Worm (Caenorhabditis elegans): ENCODE results near the gene scvp-1.

Gene scvp-1

DNA sequence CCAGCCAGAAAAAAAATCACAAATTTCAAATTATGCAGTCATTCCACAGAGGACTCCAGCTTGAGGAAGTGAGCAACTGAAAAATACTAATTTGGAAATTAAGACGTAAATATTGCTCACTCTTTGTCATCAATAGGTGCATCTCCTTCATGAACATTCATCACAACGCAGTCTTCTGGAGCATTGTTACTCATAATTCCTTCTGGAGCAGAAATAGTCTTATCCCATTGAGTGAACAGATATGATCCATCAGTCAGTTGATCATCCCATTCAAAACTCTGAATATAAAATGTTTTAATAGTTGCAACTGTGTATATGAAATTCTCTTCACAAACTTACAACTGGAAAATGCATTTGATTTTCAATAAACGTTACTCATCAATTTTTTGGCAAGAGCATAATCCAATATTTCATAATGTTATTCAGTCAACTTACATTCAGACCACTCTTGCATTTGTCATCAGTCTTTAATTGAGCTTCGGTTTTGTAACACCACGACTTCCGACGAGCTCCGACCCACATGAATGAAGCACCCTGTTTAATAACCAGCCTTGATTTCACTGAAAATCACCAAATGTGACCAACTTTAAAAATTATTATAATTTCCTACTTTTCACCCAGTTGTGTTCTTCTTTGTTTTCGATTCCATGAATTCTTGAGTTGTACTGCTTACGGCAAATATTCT is 22.5 kb upstream of the scvp-1 start:
- TF ChIP-seq Y95B8A.8 (GFP tag; IDR thresholded peaks at IDR 0.05) = no peak
- no peak for TF ChIP-seq sptf-2 (GFP tag; optimal IDR thresholded peaks at IDR 0.05)
- TF ChIP-seq athp-1 (tag; optimal IDR thresholded peaks at IDR 0.05) = peak; percentile 40
- no peak for TF ChIP-seq zfh-2 (GFP tag; conservative IDR thresholded peaks at IDR 0.05)
- no peak for TF ChIP-seq ztf-18 (tag; optimal IDR thresholded peaks at IDR 0.05)
- TF ChIP-seq ceh-91 (GFP tag; IDR thresholded peaks at IDR 0.05) = no peak
- no peak for TF ChIP-seq chd-7 (tag; optimal IDR thresholded peaks at IDR 0.05)
- TF ChIP-seq lin-35 (GFP tag; optimal IDR thresholded peaks at IDR 0.05) = peak in 1 of 3 experiments; percentile 65
- TF ChIP-seq snpc-1.3 (tag; optimal IDR thresholded peaks at IDR 0.05; ENCODE audit: insufficient read depth) = no peak
- 0 out of 2 replicates have a peak, but pooled peaks have one; percentile 19 for TF ChIP-seq let-526 (GFP tag; IDR thresholded peaks at IDR 0.05)
- peak; percentile 43 for TF ChIP-seq gei-17 (GFP tag; optimal IDR thresholded peaks at IDR 0.05)
- TF ChIP-seq sdz-38 (tag; optimal IDR thresholded peaks at IDR 0.05) = no peak
- no peak for TF ChIP-seq mxl-1 (tag; optimal IDR thresholded peaks at IDR 0.05)
- no peak for TF ChIP-seq him-1 (tag; optimal IDR thresholded peaks at IDR 0.05)
- no peak for TF ChIP-seq aptf-3 (GFP tag; IDR thresholded peaks at IDR 0.05)
- TF ChIP-seq B0035.1 (tag; optimal IDR thresholded peaks at IDR 0.05) = no peak
- no peak for TF ChIP-seq nhr-80 (tag; optimal IDR thresholded peaks at IDR 0.05)
- peak; percentile 82 for TF ChIP-seq B0336.3 (GFP tag; IDR thresholded peaks at IDR 0.05)
- no peak for TF ChIP-seq atf-7 (tag; optimal IDR thresholded peaks at IDR 0.05)
- no peak for TF ChIP-seq nhr-179 (tag; optimal IDR thresholded peaks at IDR 0.05)
- peak; percentile 74 for TF ChIP-seq Y53G8AR.9 (GFP tag; conservative IDR thresholded peaks at IDR 0.05)
- peak; percentile 56; the same call in 1 of the 2 replicates for TF ChIP-seq madf-3 (GFP tag; IDR thresholded peaks at IDR 0.05)
- TF ChIP-seq tbx-9 (tag; optimal IDR thresholded peaks at IDR 0.05; ENCODE audit: borderline replicate concordance) = no peak
- no peak for TF ChIP-seq ceh-27 (GFP tag; optimal IDR thresholded peaks at IDR 0.05)
- no peak for TF ChIP-seq hlh-26 (GFP tag; conservative IDR thresholded peaks at IDR 0.05)
- TF ChIP-seq dox-1 (GFP tag; IDR thresholded peaks at IDR 0.05) = peak; percentile 45; the same call in 1 of the 2 replicates
- no peak; the same call in none of the 2 replicates for TF ChIP-seq C06A6.2 (GFP tag; conservative IDR thresholded peaks at IDR 0.05)
- peak; percentile 76 for TF ChIP-seq somi-1 (GFP tag; optimal IDR thresholded peaks at IDR 0.05)
- TF ChIP-seq ccch-3 (GFP tag; optimal IDR thresholded peaks at IDR 0.05) = no peak
- TF ChIP-seq attf-6 (GFP tag; IDR thresholded peaks at IDR 0.05) = no peak
- TF ChIP-seq ZK185.1 (tag; optimal IDR thresholded peaks at IDR 0.05; ENCODE audit: poor library complexity, severe bottlenecking) = no peak
- no peak for TF ChIP-seq snpc-3.4 (tag; optimal IDR thresholded peaks at IDR 0.05)
- 0 out of 2 replicates have a peak, but pooled peaks have one; percentile 18 for TF ChIP-seq bed-1 (GFP tag; IDR thresholded peaks at IDR 0.05)
- TF ChIP-seq F10E7.11 (tag; optimal IDR thresholded peaks at IDR 0.05) = no peak
- no peak for TF ChIP-seq F57C9.4 (tag; optimal IDR thresholded peaks at IDR 0.05)
- TF ChIP-seq lin-26 (GFP tag; IDR thresholded peaks at IDR 0.05) = no peak; the same call in 1 of the 2 replicates
- TF ChIP-seq dpff-1 (tag; optimal IDR thresholded peaks at IDR 0.05) = no peak
- TF ChIP-seq nhr-90 (tag; optimal IDR thresholded peaks at IDR 0.05) = peak; percentile 30
- TF ChIP-seq die-1 (tag; optimal IDR thresholded peaks at IDR 0.05) = no peak
- TF ChIP-seq pha-4 (tag; optimal IDR thresholded peaks at IDR 0.05) = no peak
- peak; percentile 75; the same call in 1 of the 2 replicates for TF ChIP-seq Y56A3A.18 (GFP tag; IDR thresholded peaks at IDR 0.05)
- no peak for TF ChIP-seq akir-1 (GFP tag; optimal IDR thresholded peaks at IDR 0.05)
- no peak for TF ChIP-seq zim-3 (tag; optimal IDR thresholded peaks at IDR 0.05)
- peak; percentile 21 for TF ChIP-seq F52B5.7 (tag; optimal IDR thresholded peaks at IDR 0.05)
- no peak for TF ChIP-seq nfya-1 (tag; optimal IDR thresholded peaks at IDR 0.05; ENCODE audit: borderline replicate concordance, insufficient read depth)
- no peak for TF ChIP-seq F23B12.7 (tag; optimal IDR thresholded peaks at IDR 0.05; ENCODE audit: insufficient read depth)
- TF ChIP-seq F57A8.1 (GFP tag; optimal IDR thresholded peaks at IDR 0.05) = no peak

All from whole organism, young adult.